Fruit fly (Drosophila melanogaster): ENCODE data around the gene CG31673.

The CG31673 gene

DNA sequence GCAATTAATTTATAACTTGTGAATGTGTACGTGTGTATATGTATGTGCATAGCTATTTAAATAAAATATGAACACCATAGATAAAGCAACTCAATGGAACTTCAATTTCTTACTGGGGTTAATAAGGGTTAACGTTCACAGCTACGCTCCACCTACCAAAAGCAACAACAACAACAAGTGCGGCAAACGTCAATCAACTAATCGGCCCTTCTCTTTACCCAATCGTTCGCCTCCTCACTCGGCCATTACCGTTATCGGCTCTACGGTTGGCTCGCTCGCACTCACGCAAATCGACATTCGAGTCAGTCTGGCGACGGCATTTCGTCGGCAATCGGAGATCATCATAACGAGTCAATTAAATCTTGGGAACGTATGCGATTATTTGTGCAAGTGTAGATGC is 46.4 kb upstream of the CG31673 start (continued):
- TF ChIP-seq CG7928 (GFP tag; optimal IDR thresholded peaks at IDR 0.05) = no peak
- TF ChIP-seq lmd (GFP tag; IDR thresholded peaks at IDR 0.05) = no peak
- TF ChIP-seq tll (GFP tag; optimal IDR thresholded peaks at IDR 0.05) = peak in 1 of 2 experiments; percentile 60
- no peak for TF ChIP-seq pan (optimal IDR thresholded peaks at IDR 0.05)
- peak in 1 of 2 experiments; percentile 79 for TF ChIP-seq pan (GFP tag; optimal IDR thresholded peaks at IDR 0.05 in 1 of 2, IDR thresholded peaks at IDR 0.05 in 1 of 2)
- no peak for TF ChIP-seq CG10209 (GFP tag; optimal IDR thresholded peaks at IDR 0.05)
- no peak for TF ChIP-seq CG12942 (GFP tag; optimal IDR thresholded peaks at IDR 0.05)
- no peak for TF ChIP-seq lilli (GFP tag; optimal IDR thresholded peaks at IDR 0.05)
- TF ChIP-seq Awh (GFP tag; IDR thresholded peaks at IDR 0.05) = 0 out of 2 replicates have a peak, but pooled peaks have one; percentile 12
- no peak for TF ChIP-seq abd-A (tag; optimal IDR thresholded peaks at IDR 0.05)
- peak; percentile 40 for TF ChIP-seq sens (GFP tag)
- TF ChIP-seq Hr78 (GFP tag; optimal IDR thresholded peaks at IDR 0.05) = no peak
- TF ChIP-seq Atf6 (GFP tag; IDR thresholded peaks at IDR 0.05) = 0 out of 2 replicates have a peak, but pooled peaks have one; percentile 19
- no peak for TF ChIP-seq CG13775 (GFP tag; optimal IDR thresholded peaks at IDR 0.05)
- no peak for TF ChIP-seq NC2β (GFP tag; optimal IDR thresholded peaks at IDR 0.05)
- peak; percentile 98 for TF ChIP-seq Nf-YB (GFP tag; optimal IDR thresholded peaks at IDR 0.05)
- no peak for TF ChIP-seq CG2678 (tag; optimal IDR thresholded peaks at IDR 0.05)
- no peak for TF ChIP-seq Neu2 (GFP tag; optimal IDR thresholded peaks at IDR 0.05; ENCODE audit: borderline replicate concordance)
- 0 out of 3 replicates have a peak, but pooled peaks have one; percentile 21 for TF ChIP-seq CG2199 (GFP tag; IDR thresholded peaks at IDR 0.05)
- no peak for TF ChIP-seq klu (GFP tag; IDR thresholded peaks at IDR 0.05)
- TF ChIP-seq oc (tag; optimal IDR thresholded peaks at IDR 0.05) = peak; percentile 32
- no peak for TF ChIP-seq dysf (GFP tag; IDR thresholded peaks at IDR 0.05)
- TF ChIP-seq CoRest (tag; optimal IDR thresholded peaks at IDR 0.05) = peak; percentile 26
- peak; percentile 75 for TF ChIP-seq Med (GFP tag)
- TF ChIP-seq Nf-YC (tag; optimal IDR thresholded peaks at IDR 0.05) = peak; percentile 97
- peak; percentile 81 for TF ChIP-seq CG1832 (GFP tag; optimal IDR thresholded peaks at IDR 0.05)
- TF ChIP-seq CG14050 (GFP tag; IDR thresholded peaks at IDR 0.05) = no peak
- peak; percentile 7; the same call in 1 of the 2 replicates for TF ChIP-seq sob (GFP tag; IDR thresholded peaks at IDR 0.05)
- TF ChIP-seq CG11093 (GFP tag; IDR thresholded peaks at IDR 0.05) = no peak
- TF ChIP-seq gcm (GFP tag; optimal IDR thresholded peaks at IDR 0.05) = peak; percentile 35
- TF ChIP-seq dati (GFP tag; IDR thresholded peaks at IDR 0.05) = no peak
- TF ChIP-seq grn (GFP tag; optimal IDR thresholded peaks at IDR 0.05) = peak; percentile 73
- no peak for TF ChIP-seq mam (GFP tag; optimal IDR thresholded peaks at IDR 0.05)
- TF ChIP-seq phol (tag; optimal IDR thresholded peaks at IDR 0.05) = peak; percentile 17
- TF ChIP-seq lola (GFP tag; optimal IDR thresholded peaks at IDR 0.05) = no peak
- TF ChIP-seq psq (GFP tag; optimal IDR thresholded peaks at IDR 0.05) = peak; percentile 93
- no peak for TF ChIP-seq CG10565 (GFP tag; optimal IDR thresholded peaks at IDR 0.05)
- TF ChIP-seq gt (GFP tag; IDR thresholded peaks at IDR 0.05) = no peak
- TF ChIP-seq BEAF-32 (GFP tag; optimal IDR thresholded peaks at IDR 0.05) = no peak
- TF ChIP-seq seq (GFP tag; IDR thresholded peaks at IDR 0.05) = 0 out of 2 replicates have a peak, but pooled peaks have one; percentile 20
- no peak for TF ChIP-seq CG9215 (GFP tag; IDR thresholded peaks at IDR 0.05)
- TF ChIP-seq Pdp1 (GFP tag; optimal IDR thresholded peaks at IDR 0.05) = peak in 1 of 2 experiments; percentile 1
- no peak for TF ChIP-seq lov (optimal IDR thresholded peaks at IDR 0.05)
- TF ChIP-seq lov (GFP tag; IDR thresholded peaks at IDR 0.05) = no peak
- TF ChIP-seq CG6175 (GFP tag; IDR thresholded peaks at IDR 0.05) = no peak
- TF ChIP-seq CG5180 (GFP tag; optimal IDR thresholded peaks at IDR 0.05) = no peak
- no peak for TF ChIP-seq crc (GFP tag; optimal IDR thresholded peaks at IDR 0.05)
- no peak for TF ChIP-seq CG10654 (GFP tag; optimal IDR thresholded peaks at IDR 0.05)
- TF ChIP-seq hth (optimal IDR thresholded peaks at IDR 0.05) = peak; percentile 26
- TF ChIP-seq corto (GFP tag; optimal IDR thresholded peaks at IDR 0.05) = no peak
- TF ChIP-seq Deaf1 (tag; optimal IDR thresholded peaks at IDR 0.05) = peak; percentile 87

Measured in whole organism, embryonic.